Fruit fly (Drosophila melanogaster): ENCODE results near the gene PIG-P.

PIG-P gene

DNA sequence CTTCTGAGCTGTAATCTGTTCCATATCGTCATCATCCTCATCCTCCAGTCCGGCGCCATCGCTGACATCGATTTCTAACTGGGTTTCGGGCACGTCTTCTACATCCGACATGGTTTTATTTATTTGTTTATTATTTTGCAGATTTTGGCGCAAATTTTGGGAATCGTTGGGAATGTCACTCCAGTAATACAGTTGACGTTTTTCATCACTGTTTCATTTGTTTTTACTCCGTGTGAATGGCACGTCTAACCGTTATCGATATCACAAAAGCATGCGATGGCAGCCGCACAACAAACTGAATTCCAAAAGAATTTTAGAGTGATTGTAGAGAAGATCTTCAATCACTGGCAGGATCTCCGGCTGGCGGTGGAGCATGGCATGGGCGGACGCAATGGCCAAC is 1.6 kb downstream of the PIG-P start, which contains the start of the genes Sld5 and CG14543 (continued):
- TF ChIP-seq cwo (GFP tag; optimal IDR thresholded peaks at IDR 0.05), result no peak
- TF ChIP-seq CG4617 (GFP tag; optimal IDR thresholded peaks at IDR 0.05; ENCODE audit: borderline replicate concordance), result peak; percentile 12
- TF ChIP-seq CG43689 (GFP tag; IDR thresholded peaks at IDR 0.05), result no peak
- TF ChIP-seq CG16813 (GFP tag; IDR thresholded peaks at IDR 0.05; ENCODE audit: partially characterized antibody), result no peak
- TF ChIP-seq slbo (GFP tag; IDR thresholded peaks at IDR 0.05), result peak; percentile 19; the same call in 1 of the 2 replicates
- TF ChIP-seq CG31224 (GFP tag; IDR thresholded peaks at IDR 0.05), result no peak
- peak; percentile 1 for TF ChIP-seq HLH54F (GFP tag; optimal IDR thresholded peaks at IDR 0.05)
- TF ChIP-seq CG1603 (tag; optimal IDR thresholded peaks at IDR 0.05), result peak; percentile 31
- TF ChIP-seq croc (GFP tag; conservative IDR thresholded peaks at IDR 0.05), result no peak
- no peak for TF ChIP-seq hth (optimal IDR thresholded peaks at IDR 0.05)
- no peak for TF ChIP-seq CG9609 (GFP tag; optimal IDR thresholded peaks at IDR 0.05)
- no peak for TF ChIP-seq gfzf (GFP tag; optimal IDR thresholded peaks at IDR 0.05)
- TF ChIP-seq CG9932 (GFP tag; IDR thresholded peaks at IDR 0.05), result peak; percentile 37; the same call in 1 of the 2 replicates
- no peak for TF ChIP-seq schlank (tag; optimal IDR thresholded peaks at IDR 0.05)
- TF ChIP-seq CG10565 (GFP tag; optimal IDR thresholded peaks at IDR 0.05), result no peak
- peak; percentile 58 for TF ChIP-seq CHES-1-like (GFP tag; optimal IDR thresholded peaks at IDR 0.05)
- TF ChIP-seq CG2202 (tag; optimal IDR thresholded peaks at IDR 0.05), result no peak
- TF ChIP-seq BtbVII (GFP tag; optimal IDR thresholded peaks at IDR 0.05), result no peak
- TF ChIP-seq Nf-YC (tag; optimal IDR thresholded peaks at IDR 0.05), result peak; percentile 12
- TF ChIP-seq jigr1 (GFP tag; IDR thresholded peaks at IDR 0.05), result no peak
- TF ChIP-seq Dref (GFP tag; IDR thresholded peaks at IDR 0.05), result peak; percentile 73
- TF ChIP-seq D19A (tag; optimal IDR thresholded peaks at IDR 0.05), result no peak
- no peak for TF ChIP-seq dati (GFP tag; IDR thresholded peaks at IDR 0.05)
- TF ChIP-seq lab (GFP tag; optimal IDR thresholded peaks at IDR 0.05), result no peak
- TF ChIP-seq bsh (GFP tag; optimal IDR thresholded peaks at IDR 0.05), result no peak
- TF ChIP-seq CG4328 (GFP tag; optimal IDR thresholded peaks at IDR 0.05), result no peak
- TF ChIP-seq az2 (GFP tag; optimal IDR thresholded peaks at IDR 0.05), result no peak
- no peak for TF ChIP-seq chinmo (GFP tag; IDR thresholded peaks at IDR 0.05; ENCODE audit: partially characterized antibody)
- TF ChIP-seq CG6813 (GFP tag; optimal IDR thresholded peaks at IDR 0.05), result peak; percentile 1
- TF ChIP-seq CG11085 (GFP tag; IDR thresholded peaks at IDR 0.05), result no peak
- peak; percentile 36 for TF ChIP-seq caup (GFP tag; optimal IDR thresholded peaks at IDR 0.05; ENCODE audit: severe bottlenecking)
- no peak for TF ChIP-seq ham (GFP tag; IDR thresholded peaks at IDR 0.05)
- TF ChIP-seq Vsx1 (GFP tag; optimal IDR thresholded peaks at IDR 0.05), result no peak
- no peak for TF ChIP-seq CG6254 (GFP tag; optimal IDR thresholded peaks at IDR 0.05)
- TF ChIP-seq CG7786 (GFP tag; optimal IDR thresholded peaks at IDR 0.05), result no peak
- peak; percentile 45 for TF ChIP-seq NC2β (GFP tag; optimal IDR thresholded peaks at IDR 0.05)
- TF ChIP-seq lov (optimal IDR thresholded peaks at IDR 0.05), result no peak
- TF ChIP-seq lov (GFP tag; IDR thresholded peaks at IDR 0.05), result 0 out of 3 replicates have a peak, but pooled peaks have one; percentile 30
- no peak for TF ChIP-seq onecut (GFP tag; IDR thresholded peaks at IDR 0.05)
- TF ChIP-seq wdn (GFP tag; IDR thresholded peaks at IDR 0.05), result no peak
- TF ChIP-seq tgo (GFP tag; IDR thresholded peaks at IDR 0.05), result no peak
- TF ChIP-seq ttk (GFP tag; IDR thresholded peaks at IDR 0.05), result no peak
- TF ChIP-seq CG13287 (GFP tag; IDR thresholded peaks at IDR 0.05; ENCODE audit: partially characterized antibody), result peak; percentile 50; the same call in 1 of the 2 replicates
- TF ChIP-seq CG3281 (GFP tag; optimal IDR thresholded peaks at IDR 0.05), result no peak
- TF ChIP-seq al (GFP tag; IDR thresholded peaks at IDR 0.05), result no peak
- no peak for TF ChIP-seq Side (GFP tag; optimal IDR thresholded peaks at IDR 0.05)
- no peak for TF ChIP-seq Adf1 (GFP tag; IDR thresholded peaks at IDR 0.05)
- no peak for TF ChIP-seq ab (GFP tag; optimal IDR thresholded peaks at IDR 0.05)
- TF ChIP-seq da (GFP tag; optimal IDR thresholded peaks at IDR 0.05), result no peak
- no peak for TF ChIP-seq CG4424 (GFP tag; optimal IDR thresholded peaks at IDR 0.05)
- no peak for TF ChIP-seq CG9727 (GFP tag; optimal IDR thresholded peaks at IDR 0.05)
- no peak for TF ChIP-seq pnt (GFP tag; optimal IDR thresholded peaks at IDR 0.05)

Data from whole organism, embryonic.